Fruit fly (Drosophila melanogaster): ENCODE measurements around the gene Taf4.

- TF ChIP-seq CG3163 (GFP tag; optimal IDR thresholded peaks at IDR 0.05) (peak; percentile 76), TFAM (GFP tag; optimal IDR thresholded peaks at IDR 0.05) (no peak), CG13775 (GFP tag; optimal IDR thresholded peaks at IDR 0.05) (peak; percentile 84), mirr (GFP tag; optimal IDR thresholded peaks at IDR 0.05) (no peak), CG31441 (GFP tag; IDR thresholded peaks at IDR 0.05) (no peak; the same call in none of the 2 replicates), CG15269 (tag; optimal IDR thresholded peaks at IDR 0.05) (no peak), Sry-β (GFP tag; optimal IDR thresholded peaks at IDR 0.05) (no peak), knrl (GFP tag; IDR thresholded peaks at IDR 0.05; ENCODE audit: partially characterized antibody) (peak; percentile 73), Side (GFP tag; optimal IDR thresholded peaks at IDR 0.05) (peak; percentile 89), Med (GFP tag) (peak; percentile 98), nau (GFP tag; optimal IDR thresholded peaks at IDR 0.05) (no peak), CG7987 (GFP tag; optimal IDR thresholded peaks at IDR 0.05) (peak; percentile 86), fru (optimal IDR thresholded peaks at IDR 0.05) (no peak)
These were observed 760 bp downstream of the Taf4 start for dm6 chr3L:16113607-16114337.

All from whole organism, embryonic.